Worm (Caenorhabditis elegans) whole organism, L1 larva: ENCODE measurements around the gene alh-5.

Source experiments
- F16B12.6 ChIP-seq: fragments of 150-350 bp; optimal IDR thresholded peaks from 2 replicates; lab custom pipeline; 2014; ENCODE audit warnings: missing biosample characterization, missing genetic modification characterization
- efl-3 ChIP-seq: fragments of 200-800 bp; sonication (Bioruptor generic); optimal IDR thresholded peaks from 2 replicates; lab custom pipeline; 2018; ENCODE audit warnings: mild to moderate bottlenecking, missing genetic modification characterization, missing compliant biosample characterization
- fkh-10 ChIP-seq: sonication (generic microtip); optimal IDR thresholded peaks from 2 replicates; lab custom pipeline; 2017; ENCODE audit warnings: missing biosample characterization, missing genetic modification reagents, missing genetic modification characterization
- grh-1 ChIP-seq: fragments of 200-800 bp; sonication (Bioruptor generic); IDR thresholded peaks from 2 replicates; pipeline ENCODE4 v1.3.6; 2022; ENCODE audit warnings: missing genetic modification reagents, missing genetic modification characterization, missing compliant biosample characterization
- mdl-1 ChIP-seq, 2 experiments: fragments of 150-350 bp; optimal IDR thresholded peaks; 2 replicates each; lab custom pipeline; 2014 to 2017; ENCODE audit warnings: missing biosample characterization in 2 of 2, missing genetic modification characterization in 2 of 2, inconsistent platforms in 1 of 2
- nhr-11 ChIP-seq: fragments of 150-350 bp; optimal IDR thresholded peaks from 2 replicates; lab custom pipeline; 2014; ENCODE audit warnings: missing biosample characterization, missing genetic modification characterization
- nhr-28 ChIP-seq: fragments of 150-350 bp; optimal IDR thresholded peaks from 2 replicates; lab custom pipeline; 2014; ENCODE audit warnings: missing biosample characterization, missing genetic modification characterization
- nhr-71 ChIP-seq: sonication (generic microtip); optimal IDR thresholded peaks from 2 replicates; lab custom pipeline; 2016; ENCODE audit warnings: mild to moderate bottlenecking, missing genetic modification characterization, moderate library complexity, missing compliant biosample characterization
- pqm-1 ChIP-seq: sonication (generic microtip); optimal IDR thresholded peaks from 3 replicates; lab custom pipeline; 2017; ENCODE audit warnings: missing biosample characterization, missing genetic modification characterization
- tbx-2 ChIP-seq: sonication (generic microtip); optimal IDR thresholded peaks from 2 replicates; lab custom pipeline; 2016; ENCODE audit warnings: missing genetic modification characterization, missing compliant biosample characterization
- unc-62 ChIP-seq: fragments of 150-350 bp; optimal IDR thresholded peaks from 2 replicates; lab custom pipeline; 2014; ENCODE audit warnings: missing biosample characterization, missing genetic modification reagents, missing genetic modification characterization

ce11 chrV:1966962-1967361 is 32.4 kb downstream of the alh-5 start:
- TF ChIP-seq nhr-71 (tag; lab: Kevin White, UChicago) (no peak), nhr-11 (tag; lab: Kevin White, UChicago) (no peak), tbx-2 (no peak), pqm-1 (tag; lab: Kevin White, UChicago) (no peak), mdl-1 (tag; optimal IDR thresholded peaks at IDR 0.05; lab: Kevin White, UChicago) (no peak), grh-1 (GFP tag; lab: Robert Waterston, UW) (no peak), unc-62 (GFP tag; lab: Kevin White, UChicago) (no peak), efl-3 (no peak), fkh-10 (GFP tag; lab: Kevin White, UChicago) (no peak), nhr-28 (tag; lab: Kevin White, UChicago) (no peak), F16B12.6 (tag; lab: Kevin White, UChicago) (no peak)
